Fruit fly (Drosophila melanogaster): ENCODE measurements around the gene CG34280.

The CG34280 gene

dm6 chr3R:17391313-17391845 lies 12.1 kb downstream of the CG34280 start, which contains the start of the genes Brf and sds22 (continued):
- TF ChIP-seq amos (GFP tag; IDR thresholded peaks at IDR 0.05; ENCODE audit: partially characterized antibody) (peak; percentile 65), CG7928 (GFP tag; optimal IDR thresholded peaks at IDR 0.05) (peak; percentile 67), kni (GFP tag; optimal IDR thresholded peaks at IDR 0.05) (peak; percentile 74), CG7745 (tag; optimal IDR thresholded peaks at IDR 0.05) (no peak), CG11398 (GFP tag; optimal IDR thresholded peaks at IDR 0.05) (peak; percentile 90), CG3281 (GFP tag; optimal IDR thresholded peaks at IDR 0.05) (peak; percentile 94), ap (GFP tag; IDR thresholded peaks at IDR 0.05) (peak; percentile 73), p53 (GFP tag; optimal IDR thresholded peaks at IDR 0.05) (peak; percentile 78), CG3995 (GFP tag; optimal IDR thresholded peaks at IDR 0.05) (peak; percentile 77), Dfd (GFP tag; optimal IDR thresholded peaks at IDR 0.05) (peak in 1 of 2 experiments; percentile 91), unc-4 (GFP tag; IDR thresholded peaks at IDR 0.05; ENCODE audit: partially characterized antibody) (peak; percentile 79), CG6254 (GFP tag; optimal IDR thresholded peaks at IDR 0.05) (peak; percentile 78), HLHmδ (GFP tag; optimal IDR thresholded peaks at IDR 0.05) (no peak), CG4730 (GFP tag; IDR thresholded peaks at IDR 0.05) (peak; percentile 90), Hsf (GFP tag; optimal IDR thresholded peaks at IDR 0.05) (peak; percentile 98), oc (tag; optimal IDR thresholded peaks at IDR 0.05) (peak; percentile 88), z (GFP tag; IDR thresholded peaks at IDR 0.05) (peak; percentile 41; the same call in 1 of the 3 replicates), Max (GFP tag; optimal IDR thresholded peaks at IDR 0.05) (peak; percentile 98), Myb (GFP tag; optimal IDR thresholded peaks at IDR 0.05) (peak; percentile 81), bbx (GFP tag; IDR thresholded peaks at IDR 0.05; ENCODE audit: partially characterized antibody) (peak; percentile 39; the same call in 1 of the 2 replicates), exex (tag; optimal IDR thresholded peaks at IDR 0.05) (peak; percentile 84), CG14441 (GFP tag; IDR thresholded peaks at IDR 0.05) (peak; percentile 91), CG12071 (GFP tag; optimal IDR thresholded peaks at IDR 0.05) (peak; percentile 72), fd102C (GFP tag; optimal IDR thresholded peaks at IDR 0.05) (peak; percentile 67), CG18764 (GFP tag; optimal IDR thresholded peaks at IDR 0.05) (peak; percentile 95), CG2712 (tag; optimal IDR thresholded peaks at IDR 0.05) (peak; percentile 96), trem (tag; optimal IDR thresholded peaks at IDR 0.05) (peak; percentile 94), h (optimal IDR thresholded peaks at IDR 0.05) (no peak), HLH54F (GFP tag; optimal IDR thresholded peaks at IDR 0.05) (peak; percentile 97), pzg (GFP tag; optimal IDR thresholded peaks at IDR 0.05) (peak; percentile 66), lbe (GFP tag; optimal IDR thresholded peaks at IDR 0.05) (peak; percentile 93), CG31224 (GFP tag; IDR thresholded peaks at IDR 0.05) (peak; percentile 83), pros (GFP tag; optimal IDR thresholded peaks at IDR 0.05) (peak; percentile 61), phol (tag; optimal IDR thresholded peaks at IDR 0.05) (peak; percentile 96), sd (tag; optimal IDR thresholded peaks at IDR 0.05) (peak; percentile 88), schlank (tag; optimal IDR thresholded peaks at IDR 0.05) (peak; percentile 90), CG16863 (GFP tag; optimal IDR thresholded peaks at IDR 0.05) (peak; percentile 94), knrl (GFP tag; IDR thresholded peaks at IDR 0.05; ENCODE audit: partially characterized antibody) (peak; percentile 87), CG7839 (tag; optimal IDR thresholded peaks at IDR 0.05) (peak; percentile 96), nau (GFP tag; optimal IDR thresholded peaks at IDR 0.05) (peak; percentile 83), CG10267 (tag; optimal IDR thresholded peaks at IDR 0.05) (peak; percentile 100), sim (GFP tag; IDR thresholded peaks at IDR 0.05) (peak; percentile 73), CG12744 (GFP tag; optimal IDR thresholded peaks at IDR 0.05) (peak; percentile 93), dimm (GFP tag; IDR thresholded peaks at IDR 0.05) (peak; percentile 77), ind (GFP tag; optimal IDR thresholded peaks at IDR 0.05) (peak; percentile 97), Bgb (GFP tag; IDR thresholded peaks at IDR 0.05; ENCODE audit: partially characterized antibody) (peak; percentile 74), CG4854 (GFP tag; optimal IDR thresholded peaks at IDR 0.05) (peak; percentile 94), CG8924 (tag; optimal IDR thresholded peaks at IDR 0.05) (peak; percentile 96), CG34422 (GFP tag; IDR thresholded peaks at IDR 0.05) (peak; percentile 97), CG15696 (tag; optimal IDR thresholded peaks at IDR 0.05) (peak; percentile 98)
